Worm (Caenorhabditis elegans) whole organism, early embryonic: Measurements from ENCODE around the gene F55D1.1.

Experiments
- B0310.2 ChIP-seq: sonication (generic microtip); optimal IDR thresholded peaks from 2 replicates; lab custom pipeline; 2016; ENCODE audit warnings: mild to moderate bottlenecking, missing genetic modification characterization, missing compliant biosample characterization
- F13C5.2 ChIP-seq: sonication (generic microtip); optimal IDR thresholded peaks from 2 replicates; lab custom pipeline; 2017; ENCODE audit warnings: mild to moderate bottlenecking, missing genetic modification characterization, inconsistent platforms, missing compliant biosample characterization
- aly-1 ChIP-seq: sonication (generic microtip); optimal IDR thresholded peaks from 2 replicates; lab custom pipeline; 2016; ENCODE audit warnings: missing genetic modification characterization, missing compliant biosample characterization
- ama-1 ChIP-seq: fragments of 150-350 bp; optimal IDR thresholded peaks from 2 replicates; lab custom pipeline; 2014
- ceh-36 ChIP-seq: sonication (generic microtip); optimal IDR thresholded peaks from 2 replicates; lab custom pipeline; 2016; ENCODE audit warnings: missing genetic modification characterization, inconsistent platforms, missing compliant biosample characterization
- ets-7 ChIP-seq: sonication (generic microtip); optimal IDR thresholded peaks from 2 replicates; lab custom pipeline; 2016; ENCODE audit warnings: missing genotype, missing genetic modification characterization, missing compliant biosample characterization
- flt-1 ChIP-seq: fragments of 200-800 bp; sonication (Bioruptor generic); IDR thresholded peaks from 2 replicates; pipeline ENCODE4 v1.3.6; 2022; ENCODE audit warnings: missing genetic modification characterization, missing compliant biosample characterization
- hmbx-1 ChIP-seq: sonication (generic microtip); optimal IDR thresholded peaks from 2 replicates; lab custom pipeline; 2016; ENCODE audit warnings: mild to moderate bottlenecking, missing genetic modification characterization, missing compliant biosample characterization
- hmg-4 ChIP-seq: fragments of 200-800 bp; sonication (Bioruptor generic); optimal IDR thresholded peaks from 2 replicates; lab custom pipeline; 2018; ENCODE audit warnings: mild to moderate bottlenecking, missing genetic modification characterization, missing compliant biosample characterization
- hnd-1 ChIP-seq: sonication (generic microtip); optimal IDR thresholded peaks from 2 replicates; lab custom pipeline; 2016; ENCODE audit warnings: missing genetic modification characterization, missing compliant biosample characterization
- pes-1 ChIP-seq: fragments of 200-800 bp; sonication (Bioruptor generic); IDR thresholded peaks from 2 replicates; pipeline ENCODE4 v1.3.6; 2022; ENCODE audit warnings: missing genetic modification reagents, missing genetic modification characterization, missing compliant biosample characterization
- sea-1 ChIP-seq: fragments of 200-800 bp; sonication (Bioruptor generic); conservative IDR thresholded peaks from 2 replicates; pipeline ENCODE4 v1.3.6; 2022; ENCODE audit warnings: missing genetic modification characterization, missing compliant biosample characterization
- tbx-11 ChIP-seq: fragments of 200-800 bp; sonication (Bioruptor generic); IDR thresholded peaks from 2 replicates; pipeline ENCODE4 v1.3.6; 2022; ENCODE audit warnings: missing genetic modification characterization, missing compliant biosample characterization
- tbx-37 ChIP-seq: fragments of 200-800 bp; sonication (Bioruptor generic); conservative IDR thresholded peaks from 2 replicates; pipeline ENCODE4 v1.3.6; 2022; ENCODE audit warnings: missing genetic modification reagents, missing genetic modification characterization, missing compliant biosample characterization

DNA sequence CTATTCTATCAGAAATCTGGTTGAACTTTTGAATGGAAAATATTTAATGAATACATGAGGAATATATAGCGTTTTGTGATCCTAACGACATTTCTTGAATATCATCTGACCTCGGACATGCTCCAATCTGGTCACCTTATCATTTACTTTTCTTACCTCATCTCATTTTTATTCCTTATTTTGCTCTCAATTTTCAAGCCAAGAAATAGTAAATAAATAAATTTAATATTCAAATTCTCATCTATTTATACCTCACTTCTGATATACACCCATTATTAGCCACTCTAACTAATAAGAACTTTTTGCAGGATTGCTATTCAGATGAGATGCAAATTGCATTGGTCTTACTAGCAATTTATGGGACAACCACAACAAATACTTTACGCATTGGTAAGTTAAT lies 28.7 kb upstream of the F55D1.1 start, which contains the start of gene ddr-1:
- no peak for TF ChIP-seq ama-1 (lab: Kevin White, UChicago)
- no peak for TF ChIP-seq flt-1 (GFP tag; lab: Robert Waterston, UW)
- TF ChIP-seq hnd-1 (tag; lab: Kevin White, UChicago), result no peak
- TF ChIP-seq ets-7 (tag; lab: Kevin White, UChicago), result no peak
- TF ChIP-seq sea-1, result no peak
- TF ChIP-seq F13C5.2 (tag; lab: Kevin White, UChicago), result no peak
- TF ChIP-seq hmbx-1 (tag; lab: Kevin White, UChicago), result no peak
- no peak for TF ChIP-seq pes-1 (GFP tag; lab: Robert Waterston, UW)
- no peak for TF ChIP-seq ceh-36 (tag; lab: Kevin White, UChicago)
- TF ChIP-seq B0310.2 (tag; lab: Kevin White, UChicago), result no peak
- no peak for TF ChIP-seq tbx-37
- TF ChIP-seq aly-1 (tag; lab: Kevin White, UChicago), result no peak
- no peak for TF ChIP-seq hmg-4 (GFP tag; lab: Kevin White, UChicago)
- no peak for TF ChIP-seq tbx-11 (GFP tag; lab: Robert Waterston, UW)
